Fruit fly (Drosophila melanogaster) whole organism, embryonic: Measurements from ENCODE around the gene CG32061.

Source experiments
- Bdp1 ChIP-seq: fragments of 200-800 bp; sonication (Bioruptor generic); optimal IDR thresholded peaks from 3 replicates; lab custom pipeline; 2016; ENCODE audit warnings: missing biosample characterization, missing genetic modification characterization
- Blimp-1 ChIP-seq: fragments of 200-800 bp; sonication (Bioruptor generic); optimal IDR thresholded peaks from 3 replicates; lab custom pipeline; 2018; ENCODE audit warnings: missing biosample characterization, missing genetic modification characterization, mild to moderate bottlenecking, moderate library complexity, missing genetic modification reagents
- CG10959 ChIP-seq: fragments of 200-800 bp; sonication (Bioruptor generic); IDR thresholded peaks from 2 replicates; pipeline ENCODE4 v1.3.6; 2022; ENCODE audit warnings: missing biosample characterization, missing genetic modification characterization
- CG11456 ChIP-seq: fragments of 200-800 bp; sonication (Bioruptor generic); IDR thresholded peaks from 3 replicates; pipeline ENCODE4 v1.3.6; 2022; ENCODE audit warnings: missing biosample characterization, missing genetic modification characterization
- CG11504 ChIP-seq: fragments of 200-800 bp; sonication (Bioruptor generic); optimal IDR thresholded peaks from 3 replicates; lab custom pipeline; 2019; ENCODE audit warnings: missing biosample characterization, mild to moderate bottlenecking, missing genetic modification characterization, moderate library complexity
- CG14441 ChIP-seq: fragments of 200-800 bp; sonication (Bioruptor generic); IDR thresholded peaks from 2 replicates; pipeline ENCODE4 v1.3.6; 2022; ENCODE audit warnings: missing biosample characterization, missing genetic modification characterization
- CG14667 ChIP-seq: fragments of 200-800 bp; sonication (Bioruptor generic); IDR thresholded peaks from 2 replicates; pipeline ENCODE4 v1.3.6; 2022; ENCODE audit warnings: missing biosample characterization, missing genetic modification characterization
- CG14860 ChIP-seq: fragments of 200-800 bp; sonication (Bioruptor generic); IDR thresholded peaks from 3 replicates; pipeline ENCODE4 v1.3.6; 2022; ENCODE audit warnings: missing biosample characterization, missing genetic modification characterization; ENCODE audit not compliant: partially characterized antibody
- CG15514 ChIP-seq: fragments of 200-800 bp; sonication (Bioruptor generic); optimal IDR thresholded peaks from 3 replicates; lab custom pipeline; 2017; ENCODE audit warnings: missing biosample characterization, missing genetic modification characterization, mild to moderate bottlenecking, moderate library complexity, missing genetic modification reagents
- CG1603 ChIP-seq: fragments of 200-800 bp; sonication (Bioruptor generic); optimal IDR thresholded peaks from 2 replicates; lab custom pipeline; 2019; ENCODE audit warnings: missing biosample characterization, mild to moderate bottlenecking, missing genetic modification characterization, moderate library complexity
- CG17328 ChIP-seq: fragments of 200-800 bp; sonication (Bioruptor generic); IDR thresholded peaks from 2 replicates; pipeline ENCODE4 v1.3.6; 2022; ENCODE audit warnings: missing biosample characterization, missing genetic modification characterization
- CG17359 ChIP-seq: fragments of 200-800 bp; sonication (Bioruptor generic); optimal IDR thresholded peaks from 3 replicates; lab custom pipeline; 2018; ENCODE audit warnings: missing biosample characterization, mild to moderate bottlenecking, missing genetic modification characterization, moderate library complexity
- CG18011 ChIP-seq: fragments of 200-800 bp; sonication (Bioruptor generic); optimal IDR thresholded peaks from 2 replicates; lab custom pipeline; 2017; ENCODE audit warnings: missing biosample characterization, missing genetic modification characterization, mild to moderate bottlenecking, moderate library complexity, missing genotype
- CG18262 ChIP-seq: fragments of 200-800 bp; optimal IDR thresholded peaks from 3 replicates; lab custom pipeline; 2019; ENCODE audit warnings: missing biosample characterization, mild to moderate bottlenecking, missing genetic modification characterization, moderate library complexity
- CG2678 ChIP-seq: fragments of 200-800 bp; sonication (Bioruptor generic); optimal IDR thresholded peaks from 3 replicates; lab custom pipeline; 2019; ENCODE audit warnings: missing biosample characterization, mild to moderate bottlenecking, missing genetic modification characterization, moderate library complexity
- CG2712 ChIP-seq: fragments of 200-800 bp; optimal IDR thresholded peaks from 3 replicates; lab custom pipeline; 2019; ENCODE audit warnings: missing biosample characterization, mild to moderate bottlenecking, missing genetic modification characterization, moderate library complexity
- CG2875 ChIP-seq: fragments of 200-800 bp; sonication (Bioruptor generic); optimal IDR thresholded peaks from 2 replicates; lab custom pipeline; 2017; ENCODE audit warnings: missing biosample characterization, mild to moderate bottlenecking, missing genetic modification characterization, missing genetic modification reagents
- CG3726 ChIP-seq: fragments of 200-800 bp; sonication (Bioruptor generic); IDR thresholded peaks from 3 replicates; pipeline ENCODE4, ENCODE4 v1.3.6; 2022; ENCODE audit warnings: missing biosample characterization, missing genetic modification characterization
- CG4730 ChIP-seq: fragments of 200-800 bp; sonication (Bioruptor generic); IDR thresholded peaks from 2 replicates; pipeline ENCODE4 v1.3.6; 2022; ENCODE audit warnings: missing biosample characterization, missing genetic modification characterization
- CG7839 ChIP-seq: fragments of 200-800 bp; sonication (Bioruptor generic); optimal IDR thresholded peaks from 3 replicates; lab custom pipeline; 2018; ENCODE audit warnings: missing biosample characterization, mild to moderate bottlenecking, missing genetic modification characterization, moderate library complexity
- CTCF ChIP-seq: fragments of 200-800 bp; sonication (Bioruptor generic); optimal IDR thresholded peaks from 2 replicates; lab custom pipeline; 2017; ENCODE audit warnings: missing biosample characterization, mild to moderate bottlenecking, missing genetic modification characterization, moderate library complexity
- Dp ChIP-seq: fragments of 200-800 bp; sonication (Bioruptor generic); optimal IDR thresholded peaks from 2 replicates; lab custom pipeline; 2018; ENCODE audit warnings: missing biosample characterization, mild to moderate bottlenecking, missing genetic modification characterization, moderate library complexity
- Ets65A ChIP-seq: fragments of 200-800 bp; sonication (Bioruptor generic); peaks from one replicate; lab custom pipeline; 2016; ENCODE audit warnings: missing biosample characterization, missing genetic modification characterization
- Fer1 ChIP-seq: fragments of 200-800 bp; sonication (Bioruptor generic); optimal IDR thresholded peaks from 2 replicates; lab custom pipeline; 2017; ENCODE audit warnings: missing biosample characterization, mild to moderate bottlenecking, missing genetic modification characterization
- H2.0 ChIP-seq: fragments of 200-800 bp; sonication (Bioruptor generic); IDR thresholded peaks from 2 replicates; pipeline ENCODE4 v1.3.6; 2022; ENCODE audit warnings: missing biosample characterization, missing genetic modification characterization
- Mes4 ChIP-seq: fragments of 200-800 bp; sonication (Bioruptor generic); optimal IDR thresholded peaks from 2 replicates; lab custom pipeline; 2016; ENCODE audit warnings: missing biosample characterization, missing genetic modification characterization
- Nf-YA ChIP-seq: fragments of 200-800 bp; sonication (Bioruptor generic); IDR thresholded peaks from 2 replicates; pipeline ENCODE4 v1.3.6; 2022; ENCODE audit warnings: missing biosample characterization, missing genetic modification characterization
- Sox102F ChIP-seq: fragments of 200-800 bp; sonication (Bioruptor generic); optimal IDR thresholded peaks from 2 replicates; lab custom pipeline; 2018; ENCODE audit warnings: missing biosample characterization, mild to moderate bottlenecking, missing genetic modification characterization, moderate library complexity
- bsh ChIP-seq, 2 experiments: fragments of 200-800 bp; sonication (Bioruptor generic); optimal IDR thresholded peaks; 2 replicates each; lab custom pipeline; 2017 to 2018; ENCODE audit warnings: mild to moderate bottlenecking in 2 of 2, missing biosample characterization in 2 of 2, missing genetic modification characterization in 2 of 2, moderate library complexity in 1 of 2
- ci ChIP-seq: fragments of 200-800 bp; sonication (Bioruptor generic); IDR thresholded peaks from 3 replicates; pipeline ENCODE4 v1.3.6; 2022; ENCODE audit warnings: missing biosample characterization, missing genetic modification characterization
- croc ChIP-seq: fragments of 200-800 bp; sonication (Bioruptor generic); conservative IDR thresholded peaks from 3 replicates; pipeline ENCODE4 v1.3.6; 2022; ENCODE audit warnings: missing biosample characterization, missing genetic modification characterization
- crp ChIP-seq, 2 experiments: fragments of 200-800 bp; sonication (Bioruptor generic); optimal IDR thresholded peaks; 2 replicates in 1 of 2; 3 replicates in 1 of 2; lab custom pipeline; 2017; ENCODE audit warnings: missing biosample characterization in 2 of 2, missing genetic modification characterization in 2 of 2, mild to moderate bottlenecking in 1 of 2, moderate library complexity in 1 of 2
- dati ChIP-seq: fragments of 200-800 bp; sonication (Bioruptor generic); IDR thresholded peaks from 2 replicates; pipeline ENCODE4 v1.3.6; 2022; ENCODE audit warnings: missing biosample characterization, missing genetic modification characterization
- dmrt99B ChIP-seq: fragments of 200-800 bp; sonication (Bioruptor generic); optimal IDR thresholded peaks from 2 replicates; lab custom pipeline; 2018; ENCODE audit warnings: missing biosample characterization, mild to moderate bottlenecking, missing genetic modification characterization, moderate library complexity
- fd96Cb ChIP-seq: fragments of 200-800 bp; sonication (Bioruptor generic); optimal IDR thresholded peaks from 2 replicates; lab custom pipeline; 2018; ENCODE audit warnings: missing biosample characterization, mild to moderate bottlenecking, missing genetic modification characterization, moderate library complexity
- gem ChIP-seq: fragments of 200-800 bp; sonication (Bioruptor generic); optimal IDR thresholded peaks from 2 replicates; lab custom pipeline; 2019; ENCODE audit warnings: missing biosample characterization, mild to moderate bottlenecking, missing genetic modification characterization, moderate library complexity
- grau ChIP-seq: fragments of 200-800 bp; optimal IDR thresholded peaks from 3 replicates; lab custom pipeline; 2019; ENCODE audit warnings: missing biosample characterization, mild to moderate bottlenecking, missing genetic modification characterization, moderate library complexity
- ham ChIP-seq: fragments of 200-800 bp; sonication (Bioruptor generic); IDR thresholded peaks from 2 replicates; pipeline ENCODE4 v1.3.6; 2022; ENCODE audit warnings: missing biosample characterization, missing genetic modification characterization
- inv ChIP-seq: fragments of 200-800 bp; sonication (Bioruptor generic); IDR thresholded peaks from 2 replicates; pipeline ENCODE4 v1.3.6; 2022; ENCODE audit warnings: missing biosample characterization, missing genetic modification characterization; ENCODE audit not compliant: partially characterized antibody
- kni ChIP-seq: fragments of 200-800 bp; sonication (Bioruptor generic); optimal IDR thresholded peaks from 3 replicates; lab custom pipeline; 2017; ENCODE audit warnings: mild to moderate bottlenecking, missing biosample characterization, missing genetic modification reagents, missing genetic modification characterization
- knrl ChIP-seq: fragments of 200-800 bp; sonication (Bioruptor generic); IDR thresholded peaks from 3 replicates; pipeline ENCODE4 v1.3.6; 2022; ENCODE audit warnings: missing biosample characterization, missing genetic modification characterization; ENCODE audit not compliant: partially characterized antibody
- lmd ChIP-seq: fragments of 200-800 bp; sonication (Bioruptor generic); IDR thresholded peaks from 2 replicates; pipeline ENCODE4 v1.3.6; 2022; ENCODE audit warnings: missing biosample characterization, missing genetic modification characterization
- lola ChIP-seq, 3 experiments: fragments of >200 bp in 2 of 3; fragments of 200-800 bp in 1 of 3; sonication (Bioruptor generic) in 1 of 3; optimal IDR thresholded peaks; 2 replicates each; lab custom pipeline; 2017 to 2019; ENCODE audit warnings: missing biosample characterization in 3 of 3, missing genetic modification characterization in 3 of 3, mild to moderate bottlenecking in 1 of 3, moderate library complexity in 1 of 3
- prd ChIP-seq, 3 experiments: fragments of >200 bp in 2 of 3; fragments of 200-800 bp in 1 of 3; sonication (Bioruptor generic) in 1 of 3; optimal IDR thresholded peaks in 2 of 3; IDR thresholded peaks in 1 of 3; 2 replicates in 2 of 3; 3 replicates in 1 of 3; pipeline versions ENCODE4 v1.3.6 to Lab custom; 2017 to 2022; ENCODE audit warnings: missing biosample characterization in 1 of 3, missing genetic modification characterization in 1 of 3
- pum ChIP-seq: fragments of 200-800 bp; sonication (Bioruptor generic); optimal IDR thresholded peaks from 2 replicates; lab custom pipeline; 2016; ENCODE audit warnings: missing biosample characterization, missing genetic modification characterization
- pzg ChIP-seq: fragments of 200-800 bp; sonication (Bioruptor generic); optimal IDR thresholded peaks from 3 replicates; lab custom pipeline; 2018; ENCODE audit warnings: missing biosample characterization, mild to moderate bottlenecking, missing genetic modification characterization, moderate library complexity
- row ChIP-seq: fragments of 200-800 bp; sonication (Bioruptor generic); IDR thresholded peaks from 3 replicates; pipeline ENCODE4 v1.3.6; 2022; ENCODE audit warnings: missing biosample characterization, missing genetic modification characterization
- sens ChIP-seq: fragments of 200-800 bp; sonication (Bioruptor generic); peaks from one replicate; lab custom pipeline; 2016; ENCODE audit warnings: missing biosample characterization, missing genetic modification characterization
- stwl ChIP-seq: fragments of 200-800 bp; sonication (Bioruptor generic); optimal IDR thresholded peaks from 3 replicates; lab custom pipeline; 2018; ENCODE audit warnings: missing biosample characterization, mild to moderate bottlenecking, missing genetic modification characterization, moderate library complexity
- wek ChIP-seq: fragments of 200-800 bp; sonication (Bioruptor generic); optimal IDR thresholded peaks from 3 replicates; lab custom pipeline; 2018; ENCODE audit warnings: missing biosample characterization, mild to moderate bottlenecking, missing genetic modification characterization, moderate library complexity

CG32061 gene

DNA sequence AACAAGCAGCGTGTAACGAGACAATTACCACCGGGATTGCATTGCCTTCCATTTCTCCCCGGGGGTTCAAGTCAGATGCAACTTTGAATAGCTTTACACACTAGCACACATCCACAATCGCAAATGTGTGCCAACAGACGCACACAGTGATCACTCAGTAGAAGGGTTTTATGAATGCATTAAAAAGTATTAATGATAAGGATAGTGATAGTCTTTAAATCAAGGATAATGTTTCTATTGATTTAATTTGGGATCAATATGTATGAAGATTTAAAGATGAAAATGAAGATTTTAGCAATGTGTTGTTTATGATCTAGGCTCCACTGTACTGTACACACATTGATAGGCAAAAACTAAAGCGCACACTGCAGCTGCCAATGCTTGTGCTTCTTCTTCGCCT lies 41.0 kb downstream of the CG32061 start:
- TF ChIP-seq gem = peak; percentile 22
- TF ChIP-seq CG2712 = peak; percentile 8
- peak; percentile 67 for TF ChIP-seq grau (tag; lab: Kevin White, UChicago)
- peak; percentile 11 for TF ChIP-seq CG2678 (tag; lab: Kevin White, UChicago)
- TF ChIP-seq CG4730 (GFP tag; lab: Robert Waterston, UW) = 0 out of 2 replicates have a peak, but pooled peaks have one; percentile 7
- TF ChIP-seq CG7839 (tag; lab: Kevin White, UChicago) = peak; percentile 3
- peak; percentile 27 for TF ChIP-seq dmrt99B (tag; lab: Kevin White, UChicago)
- no peak for TF ChIP-seq Bdp1
- TF ChIP-seq CG18262 = peak; percentile 3
- no peak for TF ChIP-seq CG2875 (GFP tag; lab: Kevin White, UChicago)
- TF ChIP-seq CG3726 (GFP tag; lab: Robert Waterston, UW) = peak; percentile 19; the same call in 1 of the 3 replicates
- TF ChIP-seq Ets65A (GFP tag; lab: Kevin White, UChicago) = peak; percentile 93
- peak; percentile 12 for TF ChIP-seq CG1603 (tag; lab: Kevin White, UChicago)
- 0 out of 2 replicates have a peak, but pooled peaks have one; percentile 8 for TF ChIP-seq CG10959 (GFP tag; lab: Robert Waterston, UW)
- peak; percentile 50; the same call in 2 of the 3 replicates for TF ChIP-seq row (GFP tag; lab: Robert Waterston, UW)
- peak in 1 of 3 experiments; percentile 17 for TF ChIP-seq lola (GFP tag; optimal IDR thresholded peaks at IDR 0.05; lab: Kevin White, UChicago)
- TF ChIP-seq CG18011 = no peak
- TF ChIP-seq Sox102F (GFP tag; lab: Kevin White, UChicago) = peak; percentile 13
- no peak for TF ChIP-seq Nf-YA (GFP tag; lab: Robert Waterston, UW)
- peak; percentile 13; the same call in 1 of the 2 replicates for TF ChIP-seq CG17328 (GFP tag; lab: Robert Waterston, UW)
- peak; percentile 1 for TF ChIP-seq CG17359 (tag; lab: Kevin White, UChicago)
- no peak for TF ChIP-seq CG14441
- peak; percentile 17 for TF ChIP-seq Blimp-1 (GFP tag; lab: Kevin White, UChicago)
- TF ChIP-seq inv = no peak
- no peak for TF ChIP-seq dati (GFP tag; lab: Robert Waterston, UW)
- TF ChIP-seq lmd = 0 out of 2 replicates have a peak, but pooled peaks have one; percentile 8
- no peak for TF ChIP-seq croc (GFP tag; lab: Robert Waterston, UW)
- no peak for TF ChIP-seq prd (optimal IDR thresholded peaks at IDR 0.05; lab: Kevin White, UChicago)
- TF ChIP-seq prd (GFP tag; IDR thresholded peaks at IDR 0.05; lab: Robert Waterston, UW) = peak; percentile 41; the same call in 1 of the 3 replicates
- TF ChIP-seq wek (GFP tag; lab: Kevin White, UChicago) = no peak
- peak in 1 of 2 experiments; percentile 14 for TF ChIP-seq bsh (GFP tag; optimal IDR thresholded peaks at IDR 0.05; lab: Kevin White, UChicago)
- TF ChIP-seq fd96Cb = peak; percentile 19
- TF ChIP-seq knrl (GFP tag; lab: Robert Waterston, UW) = no peak
- TF ChIP-seq kni (GFP tag; lab: Kevin White, UChicago) = no peak
- TF ChIP-seq sens (GFP tag; lab: Kevin White, UChicago) = peak; percentile 27
- TF ChIP-seq crp (GFP tag; optimal IDR thresholded peaks at IDR 0.05; lab: Kevin White, UChicago) = no peak
- no peak for TF ChIP-seq ci (GFP tag; lab: Robert Waterston, UW)
- no peak for TF ChIP-seq pum (GFP tag; lab: Kevin White, UChicago)
- peak; percentile 30 for TF ChIP-seq CG11504
- TF ChIP-seq Fer1 (GFP tag; lab: Kevin White, UChicago) = no peak

DNA sequence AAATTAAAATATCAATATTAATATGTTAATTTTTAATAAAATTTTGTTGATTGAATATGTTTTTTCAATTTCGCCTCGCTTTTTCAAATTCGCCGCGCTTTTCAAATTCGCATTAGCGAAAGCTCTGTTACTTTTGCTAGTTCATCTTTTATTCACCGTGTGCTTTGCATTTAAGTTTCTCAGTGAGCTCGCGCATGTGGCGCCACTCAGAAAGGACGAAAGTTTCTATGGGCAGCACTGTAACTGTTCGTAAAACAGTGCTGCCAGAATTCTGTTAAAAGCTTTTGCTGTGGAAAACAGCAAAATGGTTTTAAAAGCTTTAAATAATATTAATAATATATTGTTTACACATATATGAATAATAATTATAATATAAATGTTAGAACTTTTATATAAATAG lies 44.4 kb downstream of the CG32061 start:
- peak; percentile 86 for TF ChIP-seq Ets65A (GFP tag; lab: Kevin White, UChicago)
- no peak for TF ChIP-seq H2.0 (GFP tag; lab: Robert Waterston, UW)
- peak; percentile 92 for TF ChIP-seq CTCF (GFP tag; lab: Kevin White, UChicago)
- TF ChIP-seq CG14667 (GFP tag; lab: Robert Waterston, UW) = no peak
- peak; percentile 4 for TF ChIP-seq pzg (GFP tag; lab: Kevin White, UChicago)
- TF ChIP-seq CG2712 = peak; percentile 21
- peak; percentile 79 for TF ChIP-seq CG15514 (GFP tag; lab: Kevin White, UChicago)
- TF ChIP-seq CG11456 = peak; percentile 40; the same call in 1 of the 3 replicates
- peak; percentile 21 for TF ChIP-seq Dp
- TF ChIP-seq CG11504 = peak; percentile 4
- TF ChIP-seq Mes4 (GFP tag; lab: Kevin White, UChicago) = no peak
- peak; percentile 37 for TF ChIP-seq stwl (tag; lab: Kevin White, UChicago)
- TF ChIP-seq wek (GFP tag; lab: Kevin White, UChicago) = no peak
- no peak for TF ChIP-seq CG14860 (GFP tag; lab: Robert Waterston, UW)
- no peak for TF ChIP-seq ham (GFP tag; lab: Robert Waterston, UW)
